Worm (Caenorhabditis elegans) whole organism, young adult: Measurements from ENCODE around the gene T26C11.4.

Experiments
- B0035.1 ChIP-seq: sonication (generic microtip); optimal IDR thresholded peaks from 2 replicates; lab custom pipeline; 2016; ENCODE audit warnings: missing genetic modification characterization, mild to moderate bottlenecking, missing compliant biosample characterization, missing genotype, missing genetic modification reagents
- C06A6.2 ChIP-seq: fragments of 200-800 bp; sonication (Bioruptor generic); conservative IDR thresholded peaks from 2 replicates; pipeline ENCODE4 v1.3.6; 2022; ENCODE audit warnings: missing genetic modification characterization, missing compliant biosample characterization
- D2030.7 ChIP-seq: fragments of 200-800 bp; sonication (Bioruptor generic); IDR thresholded peaks from 2 replicates; pipeline ENCODE4 v1.3.6; 2022; ENCODE audit warnings: missing genetic modification reagents, missing genetic modification characterization, missing compliant biosample characterization
- F33H1.4 ChIP-seq: fragments of 200-800 bp; sonication (Bioruptor generic); IDR thresholded peaks from 2 replicates; pipeline ENCODE4 v1.3.6; 2022; ENCODE audit warnings: missing genetic modification reagents, missing genetic modification characterization, missing compliant biosample characterization
- F39B2.1 ChIP-seq: fragments of 200-800 bp; sonication (Bioruptor generic); IDR thresholded peaks from 2 replicates; pipeline ENCODE4 v1.3.6; 2022; ENCODE audit warnings: missing genetic modification reagents, missing genetic modification characterization, missing compliant biosample characterization
- F57C9.4 ChIP-seq: sonication (generic microtip); optimal IDR thresholded peaks from 2 replicates; lab custom pipeline; 2017; ENCODE audit warnings: mild to moderate bottlenecking, missing genetic modification characterization, missing compliant biosample characterization
- T07F8.4 ChIP-seq: sonication (generic microtip); optimal IDR thresholded peaks from 2 replicates; lab custom pipeline; 2016; ENCODE audit warnings: mild to moderate bottlenecking, missing genetic modification characterization, moderate library complexity, missing compliant biosample characterization
- Y53F4B.3 ChIP-seq: fragments of 200-800 bp; sonication (Bioruptor generic); IDR thresholded peaks from 2 replicates; pipeline ENCODE4 v1.3.6; 2022; ENCODE audit warnings: missing genetic modification reagents, missing genetic modification characterization, missing compliant biosample characterization
- Y53G8AR.9 ChIP-seq: fragments of 200-800 bp; sonication (Bioruptor generic); conservative IDR thresholded peaks from 2 replicates; pipeline ENCODE4 v1.3.6; 2022; ENCODE audit warnings: missing genetic modification reagents, missing genetic modification characterization, missing compliant biosample characterization
- Y56A3A.18 ChIP-seq: fragments of 200-800 bp; sonication (Bioruptor generic); IDR thresholded peaks from 2 replicates; pipeline ENCODE4 v1.3.6; 2022; ENCODE audit warnings: missing genetic modification reagents, missing genetic modification characterization, missing compliant biosample characterization
- Y67H2A.10 ChIP-seq: fragments of 200-800 bp; sonication (Bioruptor generic); conservative IDR thresholded peaks from 2 replicates; pipeline ENCODE4 v1.3.6; 2022; ENCODE audit warnings: missing genetic modification reagents, missing genetic modification characterization, missing compliant biosample characterization
- aptf-2 ChIP-seq: fragments of 200-800 bp; sonication (Bioruptor generic); conservative IDR thresholded peaks from 2 replicates; pipeline ENCODE4 v1.3.6; 2022; ENCODE audit warnings: missing genetic modification reagents, missing genetic modification characterization, missing compliant biosample characterization
- aptf-3 ChIP-seq: fragments of 200-800 bp; sonication (Bioruptor generic); IDR thresholded peaks from 2 replicates; pipeline ENCODE4 v1.3.6; 2022; ENCODE audit warnings: missing genetic modification characterization, missing compliant biosample characterization
- atf-7 ChIP-seq: sonication (generic microtip); optimal IDR thresholded peaks from 2 replicates; lab custom pipeline; 2017; ENCODE audit warnings: mild to moderate bottlenecking, missing genetic modification characterization, missing compliant biosample characterization
- attf-5 ChIP-seq: fragments of 200-800 bp; sonication (Bioruptor generic); optimal IDR thresholded peaks from 2 replicates; lab custom pipeline; 2018; ENCODE audit warnings: mild to moderate bottlenecking, missing genetic modification characterization, missing compliant biosample characterization
- attf-6 ChIP-seq: fragments of 200-800 bp; sonication (Bioruptor generic); IDR thresholded peaks from 2 replicates; pipeline ENCODE4 v1.3.6; 2022; ENCODE audit warnings: missing genetic modification reagents, missing genetic modification characterization, missing compliant biosample characterization
- bed-1 ChIP-seq: fragments of 200-800 bp; sonication (Bioruptor generic); IDR thresholded peaks from 2 replicates; pipeline ENCODE4 v1.3.6; 2022; ENCODE audit warnings: missing genetic modification reagents, missing genetic modification characterization, missing compliant biosample characterization
- bed-2 ChIP-seq: fragments of 200-800 bp; sonication (Bioruptor generic); IDR thresholded peaks from 2 replicates; pipeline ENCODE4 v1.3.6; 2022; ENCODE audit warnings: missing genetic modification reagents, missing genetic modification characterization, missing compliant biosample characterization
- ceh-27 ChIP-seq: fragments of 200-800 bp; sonication (Bioruptor generic); optimal IDR thresholded peaks from 2 replicates; lab custom pipeline; 2018; ENCODE audit warnings: mild to moderate bottlenecking, missing genetic modification characterization, moderate library complexity, missing compliant biosample characterization
- ceh-40 ChIP-seq: fragments of 200-800 bp; sonication (Bioruptor generic); IDR thresholded peaks from 2 replicates; pipeline ENCODE4 v1.3.6; 2022; ENCODE audit warnings: missing genetic modification characterization, missing compliant biosample characterization
- ceh-58 ChIP-seq: fragments of 200-800 bp; sonication (Bioruptor generic); IDR thresholded peaks from 2 replicates; pipeline ENCODE4 v1.3.6; 2022; ENCODE audit warnings: missing genetic modification characterization, missing compliant biosample characterization
- ceh-79 ChIP-seq: sonication (generic microtip); optimal IDR thresholded peaks from 2 replicates; lab custom pipeline; 2017; ENCODE audit warnings: mild to moderate bottlenecking, missing genetic modification characterization, missing compliant biosample characterization
- chd-7 ChIP-seq: sonication (generic microtip); optimal IDR thresholded peaks from 2 replicates; lab custom pipeline; 2016; ENCODE audit warnings: mild to moderate bottlenecking, missing genetic modification characterization, moderate library complexity, missing compliant biosample characterization
- die-1 ChIP-seq: sonication (generic microtip); optimal IDR thresholded peaks from 2 replicates; lab custom pipeline; 2016; ENCODE audit warnings: missing genotype, mild to moderate bottlenecking, missing genetic modification characterization, missing compliant biosample characterization
- efl-1 ChIP-seq: fragments of 150-350 bp; optimal IDR thresholded peaks from 2 replicates; lab custom pipeline; 2014; ENCODE audit warnings: missing biosample characterization, missing genetic modification reagents, missing genetic modification characterization
- hlh-12 ChIP-seq: sonication (generic microtip); optimal IDR thresholded peaks from 2 replicates; lab custom pipeline; 2016; ENCODE audit warnings: missing genetic modification characterization, missing compliant biosample characterization
- hlh-26 ChIP-seq: fragments of 200-800 bp; sonication (Bioruptor generic); conservative IDR thresholded peaks from 2 replicates; pipeline ENCODE4 v1.3.6; 2022; ENCODE audit warnings: missing genetic modification reagents, missing genetic modification characterization, missing compliant biosample characterization
- lag-1 ChIP-seq: fragments of 200-800 bp; sonication (Bioruptor generic); IDR thresholded peaks from 2 replicates; pipeline ENCODE4 v1.3.6; 2022; ENCODE audit warnings: missing genetic modification reagents, missing genetic modification characterization, missing compliant biosample characterization
- lin-54 ChIP-seq: fragments of 200-800 bp; sonication (Bioruptor generic); optimal IDR thresholded peaks from 2 replicates; lab custom pipeline; 2018; ENCODE audit warnings: mild to moderate bottlenecking, missing genetic modification characterization, missing compliant biosample characterization
- lsl-1 ChIP-seq: fragments of 200-800 bp; sonication (Bioruptor generic); optimal IDR thresholded peaks from 2 replicates; lab custom pipeline; 2018; ENCODE audit warnings: mild to moderate bottlenecking, missing genetic modification characterization, moderate library complexity, missing compliant biosample characterization
- lsy-27 ChIP-seq: sonication (generic microtip); optimal IDR thresholded peaks from 2 replicates; lab custom pipeline; 2017; ENCODE audit warnings: missing genetic modification characterization, mild to moderate bottlenecking, missing compliant biosample characterization, antibody characterized with exemption, missing genotype, borderline replicate concordance; ENCODE audit not compliant: insufficient read depth
- madf-6 ChIP-seq: fragments of 200-800 bp; sonication (Bioruptor generic); IDR thresholded peaks from 2 replicates; pipeline ENCODE4 v1.3.6; 2022; ENCODE audit warnings: missing genetic modification reagents, missing genetic modification characterization, missing compliant biosample characterization
- mes-4 ChIP-seq: sonication (generic microtip); optimal IDR thresholded peaks from 2 replicates; lab custom pipeline; 2016; ENCODE audit warnings: missing genotype, missing genetic modification characterization, missing compliant biosample characterization
- nhr-27 ChIP-seq: fragments of 200-800 bp; sonication (Bioruptor generic); optimal IDR thresholded peaks from 2 replicates; lab custom pipeline; 2018; ENCODE audit warnings: mild to moderate bottlenecking, missing genetic modification characterization, moderate library complexity, missing compliant biosample characterization
- nhr-90 ChIP-seq: sonication (generic microtip); optimal IDR thresholded peaks from 2 replicates; lab custom pipeline; 2016; ENCODE audit warnings: missing genotype, mild to moderate bottlenecking, missing genetic modification characterization, missing compliant biosample characterization
- pbrm-1 ChIP-seq: fragments of 200-800 bp; sonication (Bioruptor generic); IDR thresholded peaks from 2 replicates; pipeline ENCODE4 v1.3.6; 2022; ENCODE audit warnings: missing genetic modification reagents, missing genetic modification characterization, missing compliant biosample characterization
- rcor-1 ChIP-seq: fragments of 200-800 bp; sonication (Bioruptor generic); IDR thresholded peaks from 2 replicates; pipeline ENCODE4 v1.3.6; 2022; ENCODE audit warnings: missing genetic modification reagents, missing genetic modification characterization, missing compliant biosample characterization
- rec-8 ChIP-seq, 2 experiments: sonication (generic microtip); optimal IDR thresholded peaks; 2 replicates each; lab custom pipeline; 2016; ENCODE audit warnings: mild to moderate bottlenecking in 2 of 2, missing genetic modification characterization in 2 of 2, missing genetic modification reagents in 2 of 2, missing genotype in 2 of 2, missing biosample characterization in 1 of 2, missing compliant biosample characterization in 1 of 2, moderate library complexity in 1 of 2
- repo-1 ChIP-seq: sonication (generic microtip); optimal IDR thresholded peaks from 2 replicates; lab custom pipeline; 2017; ENCODE audit warnings: mild to moderate bottlenecking, missing genetic modification characterization, missing compliant biosample characterization
- sea-2 ChIP-seq: fragments of 200-800 bp; sonication (Bioruptor generic); IDR thresholded peaks from 2 replicates; pipeline ENCODE4 v1.3.6; 2022; ENCODE audit warnings: missing genetic modification characterization, missing compliant biosample characterization
- snpc-1.3 ChIP-seq: sonication (generic microtip); optimal IDR thresholded peaks from 2 replicates; lab custom pipeline; 2017; ENCODE audit warnings: missing genetic modification characterization, mild to moderate bottlenecking, missing compliant biosample characterization, antibody characterized with exemption, moderate library complexity, missing genotype, missing genetic modification reagents; ENCODE audit not compliant: insufficient read depth
- snpc-3.4 ChIP-seq: sonication (generic microtip); optimal IDR thresholded peaks from 2 replicates; lab custom pipeline; 2017; ENCODE audit warnings: missing genetic modification characterization, mild to moderate bottlenecking, missing compliant biosample characterization, antibody characterized with exemption, moderate library complexity, missing genotype, missing genetic modification reagents
- somi-1 ChIP-seq: fragments of 200-800 bp; sonication (Bioruptor generic); optimal IDR thresholded peaks from 2 replicates; lab custom pipeline; 2018; ENCODE audit warnings: mild to moderate bottlenecking, missing genetic modification characterization, missing compliant biosample characterization
- sptf-2 ChIP-seq: fragments of 200-800 bp; sonication (Bioruptor generic); optimal IDR thresholded peaks from 2 replicates; lab custom pipeline; 2018; ENCODE audit warnings: mild to moderate bottlenecking, missing genetic modification characterization, missing compliant biosample characterization
- unc-130 ChIP-seq: sonication (generic microtip); optimal IDR thresholded peaks from 2 replicates; lab custom pipeline; 2016; ENCODE audit warnings: missing genetic modification reagents, missing genetic modification characterization, missing compliant biosample characterization
- unc-62 ChIP-seq: fragments of 150-350 bp; optimal IDR thresholded peaks from 2 replicates; lab custom pipeline; 2014; ENCODE audit warnings: missing biosample characterization, missing genetic modification reagents, missing genetic modification characterization
- zfh-2 ChIP-seq: fragments of 200-800 bp; sonication (Bioruptor generic); conservative IDR thresholded peaks from 2 replicates; pipeline ENCODE4 v1.3.6; 2022; ENCODE audit warnings: missing genetic modification reagents, missing genetic modification characterization, missing compliant biosample characterization
- ztf-26 ChIP-seq: sonication (generic microtip); optimal IDR thresholded peaks from 2 replicates; lab custom pipeline; 2017; ENCODE audit warnings: missing genetic modification characterization, missing compliant biosample characterization
- ztf-3 ChIP-seq: fragments of 200-800 bp; sonication (Bioruptor generic); optimal IDR thresholded peaks from 2 replicates; lab custom pipeline; 2018; ENCODE audit warnings: mild to moderate bottlenecking, missing genetic modification characterization, missing compliant biosample characterization

The T26C11.4 gene

ce11 chrX:1858616-1859015 is 13.3 kb upstream of the T26C11.4 start (continued):
- TF ChIP-seq ceh-58 (GFP tag; lab: Robert Waterston, UW) (0 out of 2 replicates have a peak, but pooled peaks have one; percentile 63), ceh-79 (no peak), snpc-3.4 (tag; lab: Kevin White, UChicago) (peak; percentile 27), ceh-40 (0 out of 2 replicates have a peak, but pooled peaks have one; percentile 12), lsl-1 (GFP tag; lab: Kevin White, UChicago) (no peak), D2030.7 (peak; percentile 67; the same call in 1 of the 2 replicates), lag-1 (GFP tag; lab: Robert Waterston, UW) (no peak), T07F8.4 (tag; lab: Kevin White, UChicago) (peak; percentile 60), Y53F4B.3 (GFP tag; lab: Robert Waterston, UW) (peak; percentile 11; the same call in 1 of the 2 replicates), aptf-2 (GFP tag; lab: Robert Waterston, UW) (0 out of 2 replicates have a peak, but pooled peaks have one; percentile 27), F33H1.4 (GFP tag; lab: Robert Waterston, UW) (no peak), unc-130 (GFP tag; lab: Kevin White, UChicago) (no peak), nhr-90 (tag; lab: Kevin White, UChicago) (peak; percentile 81), attf-6 (GFP tag; lab: Robert Waterston, UW) (no peak), ztf-3 (GFP tag; lab: Kevin White, UChicago) (no peak), zfh-2 (GFP tag; lab: Robert Waterston, UW) (peak; percentile 82), die-1 (tag; lab: Kevin White, UChicago) (peak; percentile 75), madf-6 (peak; percentile 45; the same call in 1 of the 2 replicates), nhr-27 (tag; lab: Kevin White, UChicago) (no peak), pbrm-1 (GFP tag; lab: Robert Waterston, UW) (peak; percentile 82), aptf-3 (no peak), ceh-27 (GFP tag; lab: Kevin White, UChicago) (no peak), rcor-1 (peak; percentile 84), lin-54 (peak; percentile 41), F57C9.4 (no peak), mes-4 (tag; lab: Kevin White, UChicago) (peak; percentile 43), Y67H2A.10 (no peak), Y56A3A.18 (GFP tag; lab: Robert Waterston, UW) (peak; percentile 63; the same call in 1 of the 2 replicates), lsy-27 (tag; lab: Kevin White, UChicago) (no peak), efl-1 (GFP tag; lab: Kevin White, UChicago) (no peak), unc-62 (GFP tag; lab: Kevin White, UChicago) (no peak), B0035.1 (tag; lab: Kevin White, UChicago) (peak; percentile 5), sea-2 (no peak), bed-1 (GFP tag; lab: Robert Waterston, UW) (no peak), hlh-26 (GFP tag; lab: Robert Waterston, UW) (no peak), snpc-1.3 (tag; lab: Kevin White, UChicago) (peak; percentile 24), atf-7 (tag; lab: Kevin White, UChicago) (peak; percentile 42), hlh-12 (tag; lab: Kevin White, UChicago) (no peak), rec-8 (tag; optimal IDR thresholded peaks at IDR 0.05; lab: Kevin White, UChicago) (peak in 1 of 2 experiments; percentile 8), C06A6.2 (GFP tag; lab: Robert Waterston, UW) (no peak; the same call in 1 of the 2 replicates), Y53G8AR.9 (GFP tag; lab: Robert Waterston, UW) (0 out of 2 replicates have a peak, but pooled peaks have one; percentile 42), ztf-26 (tag; lab: Kevin White, UChicago) (peak; percentile 48), attf-5 (GFP tag; lab: Kevin White, UChicago) (peak; percentile 43), sptf-2 (GFP tag; lab: Kevin White, UChicago) (no peak), F39B2.1 (no peak), somi-1 (no peak), chd-7 (tag; lab: Kevin White, UChicago) (no peak), repo-1 (tag; lab: Kevin White, UChicago) (no peak), bed-2 (GFP tag; lab: Robert Waterston, UW) (no peak)
